Fruit fly (Drosophila melanogaster) whole organism, embryonic: ENCODE measurements around the gene CG7970.
A peak's percentile ranks its signal among the peaks of the same experiment; 100 is the strongest.

Experiments
- ATbp ChIP-seq: fragments of 200-800 bp; sonication (Bioruptor generic); optimal IDR thresholded peaks from 2 replicates; lab custom pipeline; 2017; ENCODE audit warnings: missing biosample characterization, mild to moderate bottlenecking, missing genetic modification characterization, missing genetic modification reagents
- Abd-B ChIP-seq: fragments of 200-800 bp; sonication (Bioruptor generic); optimal IDR thresholded peaks from 2 replicates; lab custom pipeline; 2018; ENCODE audit warnings: missing biosample characterization, mild to moderate bottlenecking, missing genetic modification characterization, moderate library complexity
- Atf-2 ChIP-seq: fragments of 200-800 bp; sonication (Bioruptor generic); optimal IDR thresholded peaks from 2 replicates; lab custom pipeline; 2016; ENCODE audit warnings: missing biosample characterization, missing genetic modification characterization
- CG10274 ChIP-seq: fragments of 200-800 bp; sonication (Bioruptor generic); optimal IDR thresholded peaks from 3 replicates; lab custom pipeline; 2017; ENCODE audit warnings: missing biosample characterization, mild to moderate bottlenecking, missing genetic modification characterization
- CG10462 ChIP-seq: fragments of 200-800 bp; sonication (Bioruptor generic); optimal IDR thresholded peaks from 2 replicates; lab custom pipeline; 2016; ENCODE audit warnings: missing biosample characterization, missing genetic modification characterization
- CG11247 ChIP-seq: fragments of 200-800 bp; sonication (Bioruptor generic); IDR thresholded peaks from 2 replicates; pipeline ENCODE4 v1.3.6; 2022; ENCODE audit warnings: missing biosample characterization, missing genetic modification characterization
- CG12769 ChIP-seq: fragments of 200-800 bp; sonication (Bioruptor generic); optimal IDR thresholded peaks from 2 replicates; lab custom pipeline; 2019; ENCODE audit warnings: missing biosample characterization, mild to moderate bottlenecking, missing genetic modification characterization, moderate library complexity
- CG13424 ChIP-seq: fragments of 200-800 bp; sonication (Bioruptor generic); optimal IDR thresholded peaks from 2 replicates; lab custom pipeline; 2019; ENCODE audit warnings: missing biosample characterization, mild to moderate bottlenecking, missing genetic modification characterization, moderate library complexity
- CG14710 ChIP-seq: fragments of 200-800 bp; sonication (Bioruptor generic); optimal IDR thresholded peaks from 3 replicates; lab custom pipeline; 2019; ENCODE audit warnings: missing biosample characterization, mild to moderate bottlenecking, missing genetic modification characterization, moderate library complexity
- CG15073 ChIP-seq: fragments of 200-800 bp; sonication (Bioruptor generic); optimal IDR thresholded peaks from 2 replicates; lab custom pipeline; 2016; ENCODE audit warnings: missing biosample characterization, missing genetic modification characterization
- CG1832 ChIP-seq: fragments of 200-800 bp; sonication (Bioruptor generic); optimal IDR thresholded peaks from 2 replicates; lab custom pipeline; 2017; ENCODE audit warnings: missing biosample characterization, mild to moderate bottlenecking, missing genetic modification characterization, inconsistent platforms
- CG2129 ChIP-seq: fragments of 200-800 bp; sonication (Bioruptor generic); IDR thresholded peaks from 2 replicates; pipeline ENCODE4 v1.3.6; 2022; ENCODE audit warnings: missing biosample characterization, missing genetic modification characterization; ENCODE audit not compliant: partially characterized antibody
- CG3838 ChIP-seq: fragments of 200-800 bp; sonication (Bioruptor generic); optimal IDR thresholded peaks from 3 replicates; lab custom pipeline; 2016; ENCODE audit warnings: missing biosample characterization, missing genetic modification characterization
- CG3995 ChIP-seq: fragments of 200-800 bp; sonication (Bioruptor generic); optimal IDR thresholded peaks from 3 replicates; lab custom pipeline; 2016; ENCODE audit warnings: missing biosample characterization, missing genetic modification characterization
- CG4424 ChIP-seq: fragments of 200-800 bp; sonication (Bioruptor generic); optimal IDR thresholded peaks from 3 replicates; lab custom pipeline; 2016; ENCODE audit warnings: missing biosample characterization, missing genetic modification characterization
- CG4730 ChIP-seq: fragments of 200-800 bp; sonication (Bioruptor generic); IDR thresholded peaks from 2 replicates; pipeline ENCODE4 v1.3.6; 2022; ENCODE audit warnings: missing biosample characterization, missing genetic modification characterization
- CG6791 ChIP-seq: fragments of 200-800 bp; sonication (Bioruptor generic); IDR thresholded peaks from 3 replicates; pipeline ENCODE4 v1.3.6; 2022; ENCODE audit warnings: missing biosample characterization, missing genetic modification characterization; ENCODE audit not compliant: partially characterized antibody
- CG7928 ChIP-seq: fragments of 200-800 bp; sonication (Bioruptor generic); optimal IDR thresholded peaks from 2 replicates; lab custom pipeline; 2017; ENCODE audit warnings: missing biosample characterization, mild to moderate bottlenecking, missing genetic modification characterization
- CG8944 ChIP-seq: fragments of 200-800 bp; sonication (Bioruptor generic); optimal IDR thresholded peaks from 3 replicates; lab custom pipeline; 2016; ENCODE audit warnings: missing biosample characterization, missing genetic modification characterization
- CG9876 ChIP-seq: fragments of 200-800 bp; sonication (Bioruptor generic); optimal IDR thresholded peaks from 2 replicates; lab custom pipeline; 2016; ENCODE audit warnings: missing biosample characterization, missing genetic modification characterization
- E2f1 ChIP-seq: fragments of 200-800 bp; sonication (Bioruptor generic); IDR thresholded peaks from 2 replicates; pipeline ENCODE4 v1.3.6; 2022; ENCODE audit warnings: missing biosample characterization, missing genetic modification characterization
- E2f2 ChIP-seq: fragments of 200-800 bp; sonication (Bioruptor generic); IDR thresholded peaks from 2 replicates; pipeline ENCODE4 v1.3.6; 2022; ENCODE audit warnings: missing biosample characterization, missing genetic modification characterization
- HLH3B ChIP-seq: fragments of 200-800 bp; sonication (Bioruptor generic); IDR thresholded peaks from 2 replicates; pipeline ENCODE4 v1.3.6; 2022; ENCODE audit warnings: missing biosample characterization, missing genetic modification characterization
- HLHmδ ChIP-seq: fragments of 200-800 bp; sonication (Bioruptor generic); optimal IDR thresholded peaks from 2 replicates; lab custom pipeline; 2018; ENCODE audit warnings: missing biosample characterization, mild to moderate bottlenecking, missing genetic modification characterization, moderate library complexity
- Jarid2 ChIP-seq: fragments of 200-800 bp; sonication (Bioruptor generic); optimal IDR thresholded peaks from 3 replicates; lab custom pipeline; 2017; ENCODE audit warnings: mild to moderate bottlenecking, missing biosample characterization, missing genetic modification reagents, missing genetic modification characterization
- Nf-YB ChIP-seq: fragments of 200-800 bp; sonication (Bioruptor generic); optimal IDR thresholded peaks from 3 replicates; lab custom pipeline; 2019; ENCODE audit warnings: missing biosample characterization, mild to moderate bottlenecking, missing genetic modification characterization, moderate library complexity
- Ptx1 ChIP-seq: fragments of 200-800 bp; sonication (Bioruptor generic); IDR thresholded peaks from 2 replicates; pipeline ENCODE4 v1.3.6; 2022; ENCODE audit warnings: missing biosample characterization, missing genetic modification characterization
- Tbp ChIP-seq: fragments of >200 bp; optimal IDR thresholded peaks from 2 replicates; lab custom pipeline; 2018; ENCODE audit warnings: missing biosample characterization, missing genetic modification characterization
- ash1 ChIP-seq: fragments of 200-800 bp; sonication (Bioruptor generic); optimal IDR thresholded peaks from 2 replicates; lab custom pipeline; 2018; ENCODE audit warnings: missing biosample characterization, mild to moderate bottlenecking, missing genetic modification characterization
- cato ChIP-seq: fragments of 200-800 bp; sonication (Bioruptor generic); optimal IDR thresholded peaks from 2 replicates; lab custom pipeline; 2016; ENCODE audit warnings: missing biosample characterization, missing genetic modification characterization, borderline replicate concordance
- chinmo ChIP-seq: fragments of 200-800 bp; sonication (Bioruptor generic); IDR thresholded peaks from 4 replicates; pipeline ENCODE4 v1.3.6; 2022; ENCODE audit warnings: missing biosample characterization, missing genetic modification characterization; ENCODE audit not compliant: partially characterized antibody
- chn ChIP-seq: fragments of 200-800 bp; sonication (Bioruptor generic); optimal IDR thresholded peaks from 2 replicates; lab custom pipeline; 2016; ENCODE audit warnings: missing biosample characterization, missing genetic modification characterization
- dati ChIP-seq: fragments of 200-800 bp; sonication (Bioruptor generic); IDR thresholded peaks from 2 replicates; pipeline ENCODE4 v1.3.6; 2022; ENCODE audit warnings: missing biosample characterization, missing genetic modification characterization
- dimm ChIP-seq: fragments of 200-800 bp; sonication (Bioruptor generic); IDR thresholded peaks from 2 replicates; pipeline ENCODE4 v1.3.6; 2022; ENCODE audit warnings: missing biosample characterization, missing genetic modification characterization
- en ChIP-seq: fragments of 200-800 bp; sonication (Bioruptor generic); optimal IDR thresholded peaks from 2 replicates; lab custom pipeline; 2016; ENCODE audit warnings: missing biosample characterization, missing genetic modification characterization
- fd64A ChIP-seq: fragments of 200-800 bp; sonication (Bioruptor generic); optimal IDR thresholded peaks from 3 replicates; lab custom pipeline; 2018; ENCODE audit warnings: missing biosample characterization, mild to moderate bottlenecking, missing genetic modification characterization
- lbe ChIP-seq: fragments of 200-800 bp; sonication (Bioruptor generic); optimal IDR thresholded peaks from 2 replicates; lab custom pipeline; 2016; ENCODE audit warnings: missing biosample characterization, mild to moderate bottlenecking, missing genetic modification characterization
- lilli ChIP-seq: fragments of 200-800 bp; sonication (Bioruptor generic); optimal IDR thresholded peaks from 3 replicates; lab custom pipeline; 2016; ENCODE audit warnings: missing biosample characterization, missing genetic modification characterization
- lmd ChIP-seq: fragments of 200-800 bp; sonication (Bioruptor generic); IDR thresholded peaks from 2 replicates; pipeline ENCODE4 v1.3.6; 2022; ENCODE audit warnings: missing biosample characterization, missing genetic modification characterization
- nau ChIP-seq: fragments of 200-800 bp; sonication (Bioruptor generic); optimal IDR thresholded peaks from 3 replicates; lab custom pipeline; 2017; ENCODE audit warnings: missing biosample characterization, mild to moderate bottlenecking, missing genetic modification characterization, missing genetic modification reagents
- nerfin-1 ChIP-seq: fragments of 200-800 bp; sonication (Bioruptor generic); optimal IDR thresholded peaks from 3 replicates; lab custom pipeline; 2019; ENCODE audit warnings: missing biosample characterization, mild to moderate bottlenecking, missing genetic modification characterization, moderate library complexity
- phol ChIP-seq: fragments of 200-800 bp; sonication (Bioruptor generic); optimal IDR thresholded peaks from 3 replicates; lab custom pipeline; 2018; ENCODE audit warnings: missing biosample characterization, mild to moderate bottlenecking, missing genetic modification characterization, moderate library complexity
- ranshi ChIP-seq: fragments of 200-800 bp; sonication (Bioruptor generic); IDR thresholded peaks from 2 replicates; pipeline ENCODE4 v1.3.6; 2022; ENCODE audit warnings: missing biosample characterization, missing genetic modification characterization
- sc ChIP-seq, 3 experiments: fragments of >200 bp in 2 of 3; fragments of 200-800 bp in 1 of 3; sonication (Bioruptor generic) in 1 of 3; optimal IDR thresholded peaks; 2 replicates in 2 of 3; 3 replicates in 1 of 3; lab custom pipeline; 2017; ENCODE audit warnings: mild to moderate bottlenecking in 1 of 3, missing biosample characterization in 1 of 3, missing genetic modification characterization in 1 of 3, missing genetic modification reagents in 1 of 3
- scrt ChIP-seq: fragments of 200-800 bp; sonication (Bioruptor generic); optimal IDR thresholded peaks from 2 replicates; lab custom pipeline; 2018; ENCODE audit warnings: missing biosample characterization, mild to moderate bottlenecking, missing genetic modification characterization, moderate library complexity
- seq ChIP-seq: fragments of 200-800 bp; sonication (Bioruptor generic); IDR thresholded peaks from 2 replicates; pipeline ENCODE4 v1.3.6; 2022; ENCODE audit warnings: missing biosample characterization, missing genetic modification characterization
- sisA ChIP-seq: fragments of 200-800 bp; sonication (Bioruptor generic); IDR thresholded peaks from 2 replicates; pipeline ENCODE4 v1.3.6; 2022; ENCODE audit warnings: missing biosample characterization, missing genetic modification characterization
- toy ChIP-seq: fragments of 200-800 bp; sonication (Bioruptor generic); IDR thresholded peaks from 2 replicates; pipeline ENCODE4 v1.3.6; 2022; ENCODE audit warnings: missing biosample characterization, missing genetic modification characterization
- yki ChIP-seq: fragments of >200 bp; optimal IDR thresholded peaks from 3 replicates; lab custom pipeline; 2018
- zfh2 ChIP-seq: fragments of 200-800 bp; sonication (Bioruptor generic); optimal IDR thresholded peaks from 2 replicates; lab custom pipeline; 2016; ENCODE audit warnings: missing biosample characterization, missing genetic modification characterization

CG7970 gene

DNA sequence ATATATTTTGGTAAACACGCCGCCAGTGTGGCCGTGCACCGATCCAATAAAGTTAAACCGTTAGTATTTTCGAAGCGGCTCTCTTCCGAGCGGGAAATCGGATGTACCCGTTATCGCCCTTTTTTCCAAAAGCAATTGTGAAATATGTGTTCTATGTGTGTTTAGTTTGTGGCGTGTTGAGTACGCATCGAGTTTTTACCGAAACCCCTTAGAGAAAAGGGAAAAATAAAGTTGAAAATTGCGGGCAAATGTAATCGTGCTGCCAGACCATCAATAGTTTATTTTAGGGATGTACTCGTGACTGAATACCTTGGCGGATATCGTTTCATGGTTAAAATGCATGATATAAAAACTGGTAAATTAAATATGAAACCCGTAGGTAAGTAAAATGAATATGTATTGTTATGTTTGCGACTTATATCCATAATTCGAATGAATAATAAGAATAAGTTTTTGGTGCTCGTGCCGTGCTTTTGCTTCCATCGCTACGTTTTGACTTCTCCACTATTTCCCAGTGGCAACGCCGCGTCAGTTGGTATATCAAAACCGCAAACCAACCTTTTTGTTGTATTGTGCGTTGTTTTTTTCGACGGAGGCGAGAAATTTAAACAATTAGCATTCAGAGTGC, 13.3 kb upstream of the CG7970 start, which contains the start of the genes Mettl2 and Bgb (continued):
- TF ChIP-seq Tbp (no peak), E2f1 (peak; percentile 71), E2f2 (GFP tag; lab: Robert Waterston, UW) (peak; percentile 80), CG3838 (GFP tag; lab: Kevin White, UChicago) (no peak), CG4730 (peak; percentile 77), chinmo (no peak), ATbp (no peak), scrt (GFP tag; lab: Kevin White, UChicago) (no peak), Nf-YB (peak; percentile 15), CG12769 (tag; lab: Kevin White, UChicago) (no peak), CG9876 (GFP tag; lab: Kevin White, UChicago) (peak; percentile 62), CG7928 (GFP tag; lab: Kevin White, UChicago) (peak; percentile 2), CG10274 (GFP tag; lab: Kevin White, UChicago) (peak; percentile 26), ranshi (peak; percentile 85; the same call in 1 of the 2 replicates), seq (GFP tag; lab: Robert Waterston, UW) (peak; percentile 44; the same call in 1 of the 2 replicates), CG4424 (GFP tag; lab: Kevin White, UChicago) (peak; percentile 84), CG15073 (GFP tag; lab: Kevin White, UChicago) (no peak), CG8944 (GFP tag; lab: Kevin White, UChicago) (peak; percentile 73), chn (peak; percentile 78), CG13424 (tag; lab: Kevin White, UChicago) (peak; percentile 76), CG1832 (GFP tag; lab: Kevin White, UChicago) (no peak), Jarid2 (GFP tag; lab: Kevin White, UChicago) (no peak), phol (tag; lab: Kevin White, UChicago) (peak; percentile 87), dati (GFP tag; lab: Robert Waterston, UW) (no peak), cato (GFP tag; lab: Kevin White, UChicago) (peak; percentile 66), yki (lab: Kevin White, UChicago) (no peak), nerfin-1 (tag; lab: Kevin White, UChicago) (peak; percentile 54), en (GFP tag; lab: Kevin White, UChicago) (peak; percentile 53), toy (GFP tag; lab: Robert Waterston, UW) (peak; percentile 51; the same call in 1 of the 2 replicates), sisA (GFP tag; lab: Robert Waterston, UW) (peak; percentile 93), ash1 (no peak), nau (GFP tag; lab: Kevin White, UChicago) (no peak), lilli (peak; percentile 90), CG14710 (tag; lab: Kevin White, UChicago) (peak; percentile 89), CG11247 (GFP tag; lab: Robert Waterston, UW) (peak; percentile 68), sc (optimal IDR thresholded peaks at IDR 0.05; lab: Kevin White, UChicago) (no peak), sc (GFP tag; optimal IDR thresholded peaks at IDR 0.05; lab: Kevin White, UChicago) (no peak), HLHmδ (GFP tag; lab: Kevin White, UChicago) (no peak), zfh2 (GFP tag; lab: Kevin White, UChicago) (peak; percentile 91), dimm (GFP tag; lab: Robert Waterston, UW) (no peak), fd64A (GFP tag; lab: Kevin White, UChicago) (no peak), Abd-B (peak; percentile 86), CG3995 (GFP tag; lab: Kevin White, UChicago) (peak; percentile 35), CG6791 (GFP tag; lab: Robert Waterston, UW) (0 out of 3 replicates have a peak, but pooled peaks have one; percentile 16), Atf-2 (GFP tag; lab: Kevin White, UChicago) (peak; percentile 64), lbe (peak; percentile 2), CG10462 (peak; percentile 6), lmd (GFP tag; lab: Robert Waterston, UW) (peak; percentile 89), CG2129 (peak; percentile 57), Ptx1 (GFP tag; lab: Robert Waterston, UW) (peak; percentile 89), HLH3B (GFP tag; lab: Robert Waterston, UW) (peak; percentile 72)
